Fruit fly (Drosophila melanogaster): ENCODE results near the gene CG32284.

The CG32284 gene

DNA sequence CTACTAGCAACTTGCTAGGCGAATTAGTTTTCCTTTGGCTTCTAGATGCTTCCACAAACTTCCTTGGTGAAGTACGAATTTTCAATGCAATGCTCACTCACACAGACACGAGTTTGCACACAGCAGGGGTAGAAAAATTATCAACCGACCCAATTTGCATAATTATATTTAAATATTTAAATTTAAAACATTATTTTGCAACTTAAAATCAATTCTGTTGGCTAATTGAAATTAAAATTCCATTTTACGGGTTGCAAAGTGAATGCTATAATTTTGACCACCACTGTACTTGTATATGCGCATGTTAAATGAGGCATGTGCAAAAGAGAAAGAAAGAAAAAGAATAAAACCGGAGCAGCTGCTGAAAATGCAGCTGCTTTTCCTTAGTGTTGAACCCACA is 7.6 kb downstream of the CG32284 start (continued):
- TF ChIP-seq CG12071 (GFP tag; optimal IDR thresholded peaks at IDR 0.05) (peak; percentile 91), CG12391 (tag; optimal IDR thresholded peaks at IDR 0.05) (peak; percentile 95), CG9817 (tag; optimal IDR thresholded peaks at IDR 0.05) (peak; percentile 82), Med (GFP tag) (peak; percentile 91), Oli (tag; optimal IDR thresholded peaks at IDR 0.05) (peak; percentile 93), sisA (GFP tag; IDR thresholded peaks at IDR 0.05) (peak; percentile 91), ind (GFP tag; optimal IDR thresholded peaks at IDR 0.05) (peak; percentile 88), jing (GFP tag; optimal IDR thresholded peaks at IDR 0.05) (peak; percentile 82), CG8290 (GFP tag; optimal IDR thresholded peaks at IDR 0.05) (peak; percentile 75), CG8290 (tag; optimal IDR thresholded peaks at IDR 0.05) (peak in 1 of 2 experiments; percentile 82), bab2 (GFP tag; optimal IDR thresholded peaks at IDR 0.05) (peak; percentile 79), h (optimal IDR thresholded peaks at IDR 0.05) (no peak), Hsf (GFP tag; optimal IDR thresholded peaks at IDR 0.05) (peak; percentile 76), Antp (GFP tag; optimal IDR thresholded peaks at IDR 0.05) (peak; percentile 39), ranshi (GFP tag; IDR thresholded peaks at IDR 0.05) (peak; percentile 95), CG4730 (GFP tag; IDR thresholded peaks at IDR 0.05) (peak; percentile 90), zen2 (GFP tag; IDR thresholded peaks at IDR 0.05; ENCODE audit: partially characterized antibody) (no peak), CG32532 (GFP tag; IDR thresholded peaks at IDR 0.05) (peak; percentile 94), Mes4 (GFP tag; optimal IDR thresholded peaks at IDR 0.05) (peak; percentile 8), CG18599 (GFP tag; optimal IDR thresholded peaks at IDR 0.05) (peak; percentile 96), zen (tag; optimal IDR thresholded peaks at IDR 0.05) (peak; percentile 97), Fer1 (GFP tag; optimal IDR thresholded peaks at IDR 0.05) (peak; percentile 94), CG2712 (tag; optimal IDR thresholded peaks at IDR 0.05) (peak; percentile 95), Hr78 (GFP tag; optimal IDR thresholded peaks at IDR 0.05) (peak in 1 of 2 experiments; percentile 70), tup (GFP tag; optimal IDR thresholded peaks at IDR 0.05) (peak; percentile 77), ro (GFP tag; IDR thresholded peaks at IDR 0.05) (peak; percentile 85), HmgZ (tag; optimal IDR thresholded peaks at IDR 0.05) (peak; percentile 92), CG1024 (GFP tag; IDR thresholded peaks at IDR 0.05) (peak; percentile 91), z (GFP tag; IDR thresholded peaks at IDR 0.05) (0 out of 3 replicates have a peak, but pooled peaks have one; percentile 32), Jarid2 (GFP tag; optimal IDR thresholded peaks at IDR 0.05) (peak; percentile 67), CG9609 (GFP tag; optimal IDR thresholded peaks at IDR 0.05) (peak; percentile 13), dmrt99B (tag; optimal IDR thresholded peaks at IDR 0.05) (peak; percentile 96), Mrtf (GFP tag; IDR thresholded peaks at IDR 0.05) (peak; percentile 86), CG11247 (GFP tag; IDR thresholded peaks at IDR 0.05) (peak; percentile 92), Stat92E (GFP tag; optimal IDR thresholded peaks at IDR 0.05) (no peak), CG11398 (GFP tag; optimal IDR thresholded peaks at IDR 0.05) (peak; percentile 13), ase (GFP tag; IDR thresholded peaks at IDR 0.05) (peak; percentile 88), maf-S (GFP tag; optimal IDR thresholded peaks at IDR 0.05) (no peak), Hr39 (optimal IDR thresholded peaks at IDR 0.05) (no peak), stc (GFP tag; IDR thresholded peaks at IDR 0.05) (peak; percentile 93), luna (GFP tag; optimal IDR thresholded peaks at IDR 0.05) (peak; percentile 8), CG12769 (tag; optimal IDR thresholded peaks at IDR 0.05) (peak; percentile 90), E2f2 (GFP tag; IDR thresholded peaks at IDR 0.05) (peak; percentile 72), dati (GFP tag; IDR thresholded peaks at IDR 0.05) (peak; percentile 78; the same call in 1 of the 2 replicates), CG7786 (GFP tag; optimal IDR thresholded peaks at IDR 0.05) (no peak), CG4282 (GFP tag; optimal IDR thresholded peaks at IDR 0.05) (no peak), dmrt11E (tag; optimal IDR thresholded peaks at IDR 0.05) (peak; percentile 93), CG33213 (GFP tag; optimal IDR thresholded peaks at IDR 0.05) (peak; percentile 57), hbn (GFP tag; IDR thresholded peaks at IDR 0.05; ENCODE audit: partially characterized antibody) (no peak), CG9215 (GFP tag; IDR thresholded peaks at IDR 0.05) (peak; percentile 78), emc (GFP tag; optimal IDR thresholded peaks at IDR 0.05) (no peak), peb (GFP tag; IDR thresholded peaks at IDR 0.05) (peak; percentile 90)

All from whole organism, embryonic.